Worm (Caenorhabditis elegans): ENCODE results near the gene denn-4.

Gene denn-4

DNA sequence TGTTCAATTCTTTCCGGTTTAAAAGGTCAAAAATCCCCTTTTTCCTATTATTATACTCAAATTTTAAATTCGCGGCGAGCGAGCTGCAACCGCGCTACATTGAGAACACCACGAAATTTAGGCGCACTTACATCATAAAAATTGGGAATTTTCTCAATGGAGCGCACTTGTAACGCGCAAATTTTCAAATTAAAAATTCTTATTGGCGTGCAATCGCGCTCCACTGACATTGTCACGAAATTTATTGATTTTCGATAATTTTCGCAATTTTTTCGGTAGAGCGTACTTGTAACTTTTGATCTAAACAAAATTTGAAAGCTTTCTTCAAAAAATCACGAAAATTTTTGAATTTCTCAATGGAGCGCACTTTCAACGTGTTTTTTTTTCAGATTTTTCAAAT is 39.4 kb downstream of the denn-4 start, which contains the start of gene ulp-3:
Gene ulp-3 (plus strand): TSS at position 388 of the 400 bp plus-strand sequence.
- TF ChIP-seq nhr-28 (tag; optimal IDR thresholded peaks at IDR 0.05) (no peak), efl-1 (optimal IDR thresholded peaks at IDR 0.05) (no peak), efl-1 (GFP tag; optimal IDR thresholded peaks at IDR 0.05 in 1 of 2) (peak in 1 of 2 experiments; percentile 65), ceh-63 (GFP tag; optimal IDR thresholded peaks at IDR 0.05) (no peak)

DNA sequence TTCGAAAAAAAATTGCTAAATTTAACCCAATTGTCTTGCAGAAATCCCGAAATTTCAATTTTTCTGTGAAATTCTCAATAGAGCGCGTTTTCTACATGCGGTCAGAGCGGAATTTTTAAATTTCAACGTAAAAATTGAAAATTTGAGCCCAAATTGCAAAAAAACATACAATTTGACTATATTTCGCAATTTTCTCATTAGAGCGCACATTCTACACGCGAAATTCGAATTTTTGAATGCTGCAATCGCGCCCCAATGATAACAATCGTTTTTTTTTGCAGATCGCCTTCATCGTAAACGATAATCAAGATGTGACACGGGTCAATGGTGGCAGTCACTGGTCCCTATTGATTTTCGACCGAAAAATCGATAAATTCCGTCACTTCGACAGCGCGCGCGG is 40.3 kb downstream of the denn-4 start:
- TF ChIP-seq C04F5.9 (tag; optimal IDR thresholded peaks at IDR 0.05) (no peak), fos-1 (tag; optimal IDR thresholded peaks at IDR 0.05) (no peak), nhr-11 (tag; optimal IDR thresholded peaks at IDR 0.05) (no peak), ceh-8 (GFP tag; optimal IDR thresholded peaks at IDR 0.05) (no peak), sptf-1 (tag; optimal IDR thresholded peaks at IDR 0.05) (no peak), pax-3 (tag; optimal IDR thresholded peaks at IDR 0.05) (no peak), lin-35 (GFP tag; optimal IDR thresholded peaks at IDR 0.05) (no peak), elt-2 (tag; optimal IDR thresholded peaks at IDR 0.05) (no peak), egl-27 (tag; optimal IDR thresholded peaks at IDR 0.05) (no peak), nhr-77 (tag; optimal IDR thresholded peaks at IDR 0.05) (no peak), lin-15B (tag; optimal IDR thresholded peaks at IDR 0.05) (no peak), irx-1 (tag; optimal IDR thresholded peaks at IDR 0.05) (no peak)

DNA sequence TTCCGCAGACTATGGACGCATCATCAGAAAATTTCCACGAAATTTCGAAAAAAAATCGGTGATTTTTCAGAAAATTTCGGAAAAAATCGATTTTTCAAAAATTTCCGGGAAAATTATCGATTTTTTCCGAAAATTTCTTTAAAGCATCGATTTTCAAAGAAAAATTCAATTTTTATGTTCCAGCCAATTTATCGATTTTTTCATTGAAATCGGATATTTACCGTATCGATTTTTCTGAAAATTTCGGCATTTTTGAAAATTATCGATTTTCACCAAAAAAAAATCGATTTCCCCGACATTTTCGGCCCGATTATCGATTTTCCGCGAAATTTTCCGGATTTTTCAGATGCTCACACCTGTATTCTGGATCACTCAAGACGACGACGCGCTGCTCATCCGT is 41.3 kb downstream of the denn-4 start, which contains the start of gene Y48A5A.1:
Gene Y48A5A.1 (plus strand): TSS at position 347 of the 400 bp plus-strand sequence.
- TF ChIP-seq mef-2 (tag; optimal IDR thresholded peaks at IDR 0.05) (no peak), fkh-4 (tag; optimal IDR thresholded peaks at IDR 0.05; ENCODE audit: borderline replicate concordance) (no peak), dpl-1 (GFP tag; optimal IDR thresholded peaks at IDR 0.05) (no peak), lin-35 (GFP tag; optimal IDR thresholded peaks at IDR 0.05) (no peak), jun-1 (tag; optimal IDR thresholded peaks at IDR 0.05) (no peak), elt-2 (tag; optimal IDR thresholded peaks at IDR 0.05) (no peak), pag-3 (tag; optimal IDR thresholded peaks at IDR 0.05; ENCODE audit: borderline replicate concordance, insufficient read depth) (no peak), mab-9 (GFP tag; IDR thresholded peaks at IDR 0.05) (no peak), nhr-84 (tag; optimal IDR thresholded peaks at IDR 0.05) (no peak), unc-86 (tag; optimal IDR thresholded peaks at IDR 0.05) (no peak), tbx-2 (tag; optimal IDR thresholded peaks at IDR 0.05) (no peak), nhr-76 (tag; optimal IDR thresholded peaks at IDR 0.05) (no peak), C34B4.2 (tag; optimal IDR thresholded peaks at IDR 0.05) (no peak), swsn-7 (tag; optimal IDR thresholded peaks at IDR 0.05) (no peak), nhr-12 (tag; optimal IDR thresholded peaks at IDR 0.05) (no peak), zag-1 (tag; optimal IDR thresholded peaks at IDR 0.05) (no peak), sup-37 (GFP tag; optimal IDR thresholded peaks at IDR 0.05) (no peak)

- TF ChIP-seq egl-27 (tag; optimal IDR thresholded peaks at IDR 0.05) (no peak), lir-3 (tag; optimal IDR thresholded peaks at IDR 0.05; ENCODE audit: poor library complexity) (no peak), fos-1 (tag; optimal IDR thresholded peaks at IDR 0.05) (no peak), ceh-63 (GFP tag; optimal IDR thresholded peaks at IDR 0.05) (no peak), fkh-4 (tag; optimal IDR thresholded peaks at IDR 0.05; ENCODE audit: borderline replicate concordance) (no peak), pqm-1 (tag; optimal IDR thresholded peaks at IDR 0.05) (no peak), C16A3.4 (tag; optimal IDR thresholded peaks at IDR 0.05) (no peak), xbp-1 (tag; optimal IDR thresholded peaks at IDR 0.05) (no peak), sptf-1 (tag; optimal IDR thresholded peaks at IDR 0.05) (no peak), pag-3 (tag; optimal IDR thresholded peaks at IDR 0.05; ENCODE audit: borderline replicate concordance, insufficient read depth) (no peak), nhr-47 (tag; optimal IDR thresholded peaks at IDR 0.05) (no peak), ceh-88 (GFP tag; IDR thresholded peaks at IDR 0.05) (no peak), ets-5 (GFP tag; IDR thresholded peaks at IDR 0.05) (no peak), mdl-1 (tag; optimal IDR thresholded peaks at IDR 0.05) (no peak), ama-1 (optimal IDR thresholded peaks at IDR 0.05) (no peak), aly-2 (tag; optimal IDR thresholded peaks at IDR 0.05) (no peak)
Observed at ce11 chrIV:1969353-1969752, 45.6 kb downstream of the denn-4 start, which contains the start of gene Y48A5A.3. TSS of gene Y48A5A.3 (plus strand) at chrIV:1969737.

Data from whole organism, L1 larva.